Worm (Caenorhabditis elegans) whole organism, young adult: ENCODE results near the gene fmo-3.

Experiments used
- B0261.1 ChIP-seq: sonication (generic microtip); optimal IDR thresholded peaks from 2 replicates; lab custom pipeline; 2016; ENCODE audit warnings: mild to moderate bottlenecking, missing genetic modification characterization, moderate library complexity, missing compliant biosample characterization
- D2030.7 ChIP-seq: fragments of 200-800 bp; sonication (Bioruptor generic); IDR thresholded peaks from 2 replicates; pipeline ENCODE4 v1.3.6; 2022; ENCODE audit warnings: missing genetic modification reagents, missing genetic modification characterization, missing compliant biosample characterization
- F49E8.2 ChIP-seq: sonication (generic microtip); optimal IDR thresholded peaks from 3 replicates; lab custom pipeline; 2017; ENCODE audit warnings: missing genetic modification characterization, mild to moderate bottlenecking, missing compliant biosample characterization, antibody characterized with exemption, moderate library complexity; ENCODE audit not compliant: insufficient read depth
- F55B11.4 ChIP-seq: sonication (generic microtip); optimal IDR thresholded peaks from 2 replicates; lab custom pipeline; 2016; ENCODE audit warnings: missing compliant biosample characterization, missing genetic modification characterization, borderline replicate concordance; ENCODE audit not compliant: insufficient read depth
- F57A8.1 ChIP-seq: fragments of 200-800 bp; sonication (Bioruptor generic); optimal IDR thresholded peaks from 2 replicates; lab custom pipeline; 2018; ENCODE audit warnings: mild to moderate bottlenecking, missing genetic modification characterization, moderate library complexity, missing compliant biosample characterization
- K11D2.4 ChIP-seq: fragments of 200-800 bp; sonication (Bioruptor generic); IDR thresholded peaks from 2 replicates; pipeline ENCODE4 v1.3.6; 2022; ENCODE audit warnings: missing genetic modification reagents, missing genetic modification characterization, missing compliant biosample characterization
- K12H6.12 ChIP-seq: fragments of 200-800 bp; sonication (Bioruptor generic); optimal IDR thresholded peaks from 2 replicates; lab custom pipeline; 2018; ENCODE audit warnings: mild to moderate bottlenecking, missing genetic modification characterization, missing compliant biosample characterization
- T07F8.4 ChIP-seq: sonication (generic microtip); optimal IDR thresholded peaks from 2 replicates; lab custom pipeline; 2016; ENCODE audit warnings: mild to moderate bottlenecking, missing genetic modification characterization, moderate library complexity, missing compliant biosample characterization
- Y53F4B.3 ChIP-seq: fragments of 200-800 bp; sonication (Bioruptor generic); IDR thresholded peaks from 2 replicates; pipeline ENCODE4 v1.3.6; 2022; ENCODE audit warnings: missing genetic modification reagents, missing genetic modification characterization, missing compliant biosample characterization
- Y53G8AR.9 ChIP-seq: fragments of 200-800 bp; sonication (Bioruptor generic); conservative IDR thresholded peaks from 2 replicates; pipeline ENCODE4 v1.3.6; 2022; ENCODE audit warnings: missing genetic modification reagents, missing genetic modification characterization, missing compliant biosample characterization
- Y95B8A.8 ChIP-seq: fragments of 200-800 bp; sonication (Bioruptor generic); IDR thresholded peaks from 2 replicates; pipeline ENCODE4 v1.3.6; 2022; ENCODE audit warnings: missing genetic modification reagents, missing genetic modification characterization, missing compliant biosample characterization
- akir-1 ChIP-seq: fragments of 200-800 bp; sonication (Bioruptor generic); optimal IDR thresholded peaks from 2 replicates; lab custom pipeline; 2018; ENCODE audit warnings: mild to moderate bottlenecking, missing genetic modification characterization, moderate library complexity, missing compliant biosample characterization
- ama-1 ChIP-seq, 3 experiments: fragments of 150-350 bp in 1 of 3; sonication (generic microtip) in 2 of 3; optimal IDR thresholded peaks; 2 replicates each; lab custom pipeline; 2014 to 2018; ENCODE audit warnings: missing biosample characterization in 2 of 3, missing genetic modification characterization in 2 of 3, missing genetic modification reagents in 2 of 3
- bed-1 ChIP-seq: fragments of 200-800 bp; sonication (Bioruptor generic); IDR thresholded peaks from 2 replicates; pipeline ENCODE4 v1.3.6; 2022; ENCODE audit warnings: missing genetic modification reagents, missing genetic modification characterization, missing compliant biosample characterization
- bed-2 ChIP-seq: fragments of 200-800 bp; sonication (Bioruptor generic); IDR thresholded peaks from 2 replicates; pipeline ENCODE4 v1.3.6; 2022; ENCODE audit warnings: missing genetic modification reagents, missing genetic modification characterization, missing compliant biosample characterization
- ceh-100 ChIP-seq: fragments of 200-800 bp; sonication (Bioruptor generic); IDR thresholded peaks from 2 replicates; pipeline ENCODE4 v1.3.6; 2022; ENCODE audit warnings: missing genetic modification reagents, missing genetic modification characterization, missing compliant biosample characterization
- ceh-40 ChIP-seq: fragments of 200-800 bp; sonication (Bioruptor generic); IDR thresholded peaks from 2 replicates; pipeline ENCODE4 v1.3.6; 2022; ENCODE audit warnings: missing genetic modification characterization, missing compliant biosample characterization
- ceh-79 ChIP-seq: sonication (generic microtip); optimal IDR thresholded peaks from 2 replicates; lab custom pipeline; 2017; ENCODE audit warnings: mild to moderate bottlenecking, missing genetic modification characterization, missing compliant biosample characterization
- die-1 ChIP-seq: sonication (generic microtip); optimal IDR thresholded peaks from 2 replicates; lab custom pipeline; 2016; ENCODE audit warnings: missing genotype, mild to moderate bottlenecking, missing genetic modification characterization, missing compliant biosample characterization
- dox-1 ChIP-seq: fragments of 200-800 bp; sonication (Bioruptor generic); IDR thresholded peaks from 2 replicates; pipeline ENCODE4 v1.3.6; 2022; ENCODE audit warnings: missing genetic modification reagents, missing genetic modification characterization, missing compliant biosample characterization
- dpff-1 ChIP-seq: sonication (generic microtip); optimal IDR thresholded peaks from 2 replicates; lab custom pipeline; 2017; ENCODE audit warnings: mild to moderate bottlenecking, missing genetic modification characterization, missing compliant biosample characterization
- ekl-4 ChIP-seq: fragments of 200-800 bp; sonication (Bioruptor generic); IDR thresholded peaks from 2 replicates; pipeline ENCODE4 v1.3.6; 2022; ENCODE audit warnings: missing genetic modification reagents, missing genetic modification characterization, missing compliant biosample characterization
- fkh-3 ChIP-seq: sonication (generic microtip); optimal IDR thresholded peaks from 2 replicates; lab custom pipeline; 2016; ENCODE audit warnings: mild to moderate bottlenecking, missing genetic modification characterization, missing compliant biosample characterization
- hlh-12 ChIP-seq: sonication (generic microtip); optimal IDR thresholded peaks from 2 replicates; lab custom pipeline; 2016; ENCODE audit warnings: missing genetic modification characterization, missing compliant biosample characterization
- hsf-1 ChIP-seq: fragments of 200-800 bp; sonication (Bioruptor generic); IDR thresholded peaks from 2 replicates; pipeline ENCODE4 v1.3.6; 2022; ENCODE audit warnings: missing genetic modification reagents, missing genetic modification characterization, missing compliant biosample characterization
- let-526 ChIP-seq: fragments of 200-800 bp; sonication (Bioruptor generic); IDR thresholded peaks from 2 replicates; pipeline ENCODE4 v1.3.6; 2022; ENCODE audit warnings: missing genetic modification reagents, missing genetic modification characterization, missing compliant biosample characterization
- let-607 ChIP-seq, 2 experiments: fragments of 200-800 bp in 1 of 2; sonication (Bioruptor generic) in 1 of 2; sonication (generic microtip) in 1 of 2; optimal IDR thresholded peaks; 2 replicates each; lab custom pipeline; 2016 to 2018; ENCODE audit warnings: mild to moderate bottlenecking in 2 of 2, missing compliant biosample characterization in 2 of 2, missing genetic modification characterization in 2 of 2, moderate library complexity in 2 of 2, missing genotype in 1 of 2
- lir-1 ChIP-seq: fragments of 200-800 bp; sonication (Bioruptor generic); conservative IDR thresholded peaks from 2 replicates; pipeline ENCODE4 v1.3.6; 2022; ENCODE audit warnings: missing genetic modification reagents, missing genetic modification characterization, missing compliant biosample characterization
- madf-3 ChIP-seq: fragments of 200-800 bp; sonication (Bioruptor generic); IDR thresholded peaks from 2 replicates; pipeline ENCODE4 v1.3.6; 2022; ENCODE audit warnings: missing genetic modification reagents, missing genetic modification characterization, missing compliant biosample characterization
- madf-6 ChIP-seq: fragments of 200-800 bp; sonication (Bioruptor generic); IDR thresholded peaks from 2 replicates; pipeline ENCODE4 v1.3.6; 2022; ENCODE audit warnings: missing genetic modification reagents, missing genetic modification characterization, missing compliant biosample characterization
- madf-8 ChIP-seq: fragments of 200-800 bp; sonication (Bioruptor generic); conservative IDR thresholded peaks from 2 replicates; pipeline ENCODE4 v1.3.6; 2022; ENCODE audit warnings: missing genetic modification reagents, missing genetic modification characterization, missing compliant biosample characterization
- nfya-1 ChIP-seq: sonication (generic microtip); optimal IDR thresholded peaks from 2 replicates; lab custom pipeline; 2017; ENCODE audit warnings: antibody characterized with exemption, missing compliant biosample characterization, missing genetic modification characterization, borderline replicate concordance; ENCODE audit not compliant: insufficient read depth
- nfya-2 ChIP-seq: fragments of 200-800 bp; sonication (Bioruptor generic); IDR thresholded peaks from 2 replicates; pipeline ENCODE4 v1.3.6; 2022; ENCODE audit warnings: missing genetic modification reagents, missing genetic modification characterization, missing compliant biosample characterization
- nhr-120 ChIP-seq: fragments of 200-800 bp; sonication (Bioruptor generic); IDR thresholded peaks from 2 replicates; pipeline ENCODE4 v1.3.6; 2022; ENCODE audit warnings: missing genetic modification characterization, missing compliant biosample characterization
- nhr-80 ChIP-seq: sonication (generic microtip); optimal IDR thresholded peaks from 2 replicates; lab custom pipeline; 2016; ENCODE audit warnings: missing genetic modification characterization, missing compliant biosample characterization
- nhr-90 ChIP-seq: sonication (generic microtip); optimal IDR thresholded peaks from 2 replicates; lab custom pipeline; 2016; ENCODE audit warnings: missing genotype, mild to moderate bottlenecking, missing genetic modification characterization, missing compliant biosample characterization
- snpc-1.1 ChIP-seq: sonication (generic microtip); optimal IDR thresholded peaks from 2 replicates; lab custom pipeline; 2017; ENCODE audit warnings: missing genetic modification characterization, mild to moderate bottlenecking, missing compliant biosample characterization, antibody characterized with exemption, moderate library complexity, missing genotype, missing genetic modification reagents; ENCODE audit not compliant: insufficient read depth
- snpc-1.3 ChIP-seq: sonication (generic microtip); optimal IDR thresholded peaks from 2 replicates; lab custom pipeline; 2017; ENCODE audit warnings: missing genetic modification characterization, mild to moderate bottlenecking, missing compliant biosample characterization, antibody characterized with exemption, moderate library complexity, missing genotype, missing genetic modification reagents; ENCODE audit not compliant: insufficient read depth
- snpc-4 ChIP-seq, 5 experiments: fragments of 150-350 bp in 1 of 5; sonication (generic microtip) in 4 of 5; optimal IDR thresholded peaks; 2 replicates each; lab custom pipeline; 2014 to 2018; ENCODE audit warnings: missing genetic modification characterization in 5 of 5, missing biosample characterization in 3 of 5, antibody characterized with exemption in 2 of 5, mild to moderate bottlenecking in 2 of 5, missing compliant biosample characterization in 2 of 5, missing genotype in 2 of 5, moderate library complexity in 2 of 5, missing genetic modification reagents in 1 of 5
- somi-1 ChIP-seq: fragments of 200-800 bp; sonication (Bioruptor generic); optimal IDR thresholded peaks from 2 replicates; lab custom pipeline; 2018; ENCODE audit warnings: mild to moderate bottlenecking, missing genetic modification characterization, missing compliant biosample characterization
- unc-130 ChIP-seq: sonication (generic microtip); optimal IDR thresholded peaks from 2 replicates; lab custom pipeline; 2016; ENCODE audit warnings: missing genetic modification reagents, missing genetic modification characterization, missing compliant biosample characterization
- xnd-1 ChIP-seq: sonication (generic microtip); optimal IDR thresholded peaks from 2 replicates; lab custom pipeline; 2016; ENCODE audit warnings: missing genotype, missing genetic modification reagents, missing genetic modification characterization, missing compliant biosample characterization
- zfh-2 ChIP-seq: fragments of 200-800 bp; sonication (Bioruptor generic); conservative IDR thresholded peaks from 2 replicates; pipeline ENCODE4 v1.3.6; 2022; ENCODE audit warnings: missing genetic modification reagents, missing genetic modification characterization, missing compliant biosample characterization
- ztf-18 ChIP-seq: sonication (generic microtip); optimal IDR thresholded peaks from 2 replicates; lab custom pipeline; 2016; ENCODE audit warnings: missing genotype, mild to moderate bottlenecking, missing genetic modification characterization, missing compliant biosample characterization

Gene fmo-3

ce11 chrIII:10746406-10746807 lies 51.9 kb downstream of the fmo-3 start (continued):
- TF ChIP-seq madf-6 (GFP tag; lab: Robert Waterston, UW) = peak; percentile 86
- no peak for TF ChIP-seq nfya-1 (tag; lab: Kevin White, UChicago)
- TF ChIP-seq nhr-90 (tag; lab: Kevin White, UChicago) = peak; percentile 43
- peak; percentile 20 for TF ChIP-seq ama-1 (optimal IDR thresholded peaks at IDR 0.05; lab: Kevin White, UChicago)
- peak; percentile 83 to 93 for TF ChIP-seq ama-1 (GFP tag; optimal IDR thresholded peaks at IDR 0.05; lab: Kevin White, UChicago)
- TF ChIP-seq snpc-1.1 (tag; lab: Kevin White, UChicago) = peak; percentile 62
- peak; percentile 38; the same call in 1 of the 2 replicates for TF ChIP-seq dox-1 (GFP tag; lab: Robert Waterston, UW)
- peak; percentile 94 for TF ChIP-seq Y53G8AR.9 (GFP tag; lab: Robert Waterston, UW)
- peak; percentile 50 for TF ChIP-seq hlh-12 (tag; lab: Kevin White, UChicago)
- TF ChIP-seq zfh-2 (GFP tag; lab: Robert Waterston, UW) = no peak
- no peak for TF ChIP-seq lir-1 (GFP tag; lab: Robert Waterston, UW)
- TF ChIP-seq ekl-4 (GFP tag; lab: Robert Waterston, UW) = peak; percentile 89
- TF ChIP-seq K12H6.12 (tag; lab: Kevin White, UChicago) = no peak
- no peak for TF ChIP-seq nhr-120 (GFP tag; lab: Robert Waterston, UW)
- TF ChIP-seq let-607 (tag; optimal IDR thresholded peaks at IDR 0.05; lab: Kevin White, UChicago) = no peak

ce11 chrIII:10747620-10748479 lies 53.4 kb downstream of the fmo-3 start, which contains the start of the genes ran-1 and dkc-1:
TSS of gene ran-1 (minus strand) at chrIII:10747728.
TSS of gene dkc-1 (plus strand) at chrIII:10748429.
- TF ChIP-seq bed-2 (GFP tag; lab: Robert Waterston, UW) = no peak
- no peak for TF ChIP-seq F57A8.1 (GFP tag; lab: Kevin White, UChicago)
- peak; percentile 24 for TF ChIP-seq nhr-80 (tag; lab: Kevin White, UChicago)
- TF ChIP-seq K11D2.4 (GFP tag; lab: Robert Waterston, UW) = no peak
- TF ChIP-seq ceh-79 (tag; lab: Kevin White, UChicago) = no peak
- TF ChIP-seq fkh-3 = no peak
- peak; percentile 94 for TF ChIP-seq madf-8
- TF ChIP-seq F49E8.2 = peak; percentile 84
- no peak for TF ChIP-seq akir-1 (GFP tag; lab: Kevin White, UChicago)
- no peak for TF ChIP-seq F55B11.4
- TF ChIP-seq dpff-1 = no peak
- TF ChIP-seq snpc-4 (GFP tag; optimal IDR thresholded peaks at IDR 0.05; lab: Kevin White, UChicago) = peak; percentile 35
- peak; percentile 31 to 52 (median 38) for TF ChIP-seq snpc-4 (tag; optimal IDR thresholded peaks at IDR 0.05; lab: Kevin White, UChicago)
- TF ChIP-seq xnd-1 (tag; lab: Kevin White, UChicago) = peak; percentile 89
- no peak for TF ChIP-seq die-1 (tag; lab: Kevin White, UChicago)
- TF ChIP-seq Y53F4B.3 (GFP tag; lab: Robert Waterston, UW) = no peak
- no peak for TF ChIP-seq T07F8.4 (tag; lab: Kevin White, UChicago)
- TF ChIP-seq hsf-1 (GFP tag; lab: Robert Waterston, UW) = peak; percentile 84
- TF ChIP-seq ceh-100 (GFP tag; lab: Robert Waterston, UW) = peak; percentile 53
- no peak for TF ChIP-seq nfya-2 (GFP tag; lab: Robert Waterston, UW)
- TF ChIP-seq Y95B8A.8 = peak; percentile 84; the same call in 1 of the 2 replicates
- TF ChIP-seq unc-130 = peak; percentile 81
- TF ChIP-seq ztf-18 (tag; lab: Kevin White, UChicago) = peak; percentile 68
- peak; percentile 79 for TF ChIP-seq snpc-1.3 (tag; lab: Kevin White, UChicago)
- no peak for TF ChIP-seq B0261.1 (tag; lab: Kevin White, UChicago)
- TF ChIP-seq bed-1 (GFP tag; lab: Robert Waterston, UW) = no peak
- TF ChIP-seq ceh-40 (GFP tag; lab: Robert Waterston, UW) = no peak
- TF ChIP-seq somi-1 (GFP tag; lab: Kevin White, UChicago) = no peak
- TF ChIP-seq madf-3 (GFP tag; lab: Robert Waterston, UW) = peak; percentile 86
- TF ChIP-seq D2030.7 (GFP tag; lab: Robert Waterston, UW) = peak; percentile 95
- no peak for TF ChIP-seq let-526 (GFP tag; lab: Robert Waterston, UW)
